Worm (Caenorhabditis elegans) whole organism, early embryonic: ENCODE measurements around the gene M01B2.12.
A peak's percentile ranks its signal among the peaks of the same experiment; 100 is the strongest.

Experiments used
- B0310.2 ChIP-seq: sonication (generic microtip); optimal IDR thresholded peaks from 2 replicates; lab custom pipeline; 2016; ENCODE audit warnings: mild to moderate bottlenecking, missing genetic modification characterization, missing compliant biosample characterization
- F13C5.2 ChIP-seq: sonication (generic microtip); optimal IDR thresholded peaks from 2 replicates; lab custom pipeline; 2017; ENCODE audit warnings: mild to moderate bottlenecking, missing genetic modification characterization, inconsistent platforms, missing compliant biosample characterization
- aly-1 ChIP-seq: sonication (generic microtip); optimal IDR thresholded peaks from 2 replicates; lab custom pipeline; 2016; ENCODE audit warnings: missing genetic modification characterization, missing compliant biosample characterization
- ama-1 ChIP-seq: fragments of 150-350 bp; optimal IDR thresholded peaks from 2 replicates; lab custom pipeline; 2014
- ceh-13 ChIP-seq: fragments of 200-800 bp; sonication (Bioruptor generic); optimal IDR thresholded peaks from 2 replicates; lab custom pipeline; 2018; ENCODE audit warnings: mild to moderate bottlenecking, missing genetic modification characterization, missing compliant biosample characterization
- ceh-36 ChIP-seq: sonication (generic microtip); optimal IDR thresholded peaks from 2 replicates; lab custom pipeline; 2016; ENCODE audit warnings: missing genetic modification characterization, inconsistent platforms, missing compliant biosample characterization
- ets-7 ChIP-seq: sonication (generic microtip); optimal IDR thresholded peaks from 2 replicates; lab custom pipeline; 2016; ENCODE audit warnings: missing genotype, missing genetic modification characterization, missing compliant biosample characterization
- flt-1 ChIP-seq: fragments of 200-800 bp; sonication (Bioruptor generic); IDR thresholded peaks from 2 replicates; pipeline ENCODE4 v1.3.6; 2022; ENCODE audit warnings: missing genetic modification characterization, missing compliant biosample characterization
- hmbx-1 ChIP-seq: sonication (generic microtip); optimal IDR thresholded peaks from 2 replicates; lab custom pipeline; 2016; ENCODE audit warnings: mild to moderate bottlenecking, missing genetic modification characterization, missing compliant biosample characterization
- hmg-4 ChIP-seq: fragments of 200-800 bp; sonication (Bioruptor generic); optimal IDR thresholded peaks from 2 replicates; lab custom pipeline; 2018; ENCODE audit warnings: mild to moderate bottlenecking, missing genetic modification characterization, missing compliant biosample characterization
- hnd-1 ChIP-seq: sonication (generic microtip); optimal IDR thresholded peaks from 2 replicates; lab custom pipeline; 2016; ENCODE audit warnings: missing genetic modification characterization, missing compliant biosample characterization
- pes-1 ChIP-seq: fragments of 200-800 bp; sonication (Bioruptor generic); IDR thresholded peaks from 2 replicates; pipeline ENCODE4 v1.3.6; 2022; ENCODE audit warnings: missing genetic modification reagents, missing genetic modification characterization, missing compliant biosample characterization
- scrt-1 ChIP-seq: fragments of 200-800 bp; sonication (Bioruptor generic); IDR thresholded peaks from 2 replicates; pipeline ENCODE4 v1.3.6; 2022; ENCODE audit warnings: missing genetic modification characterization, missing compliant biosample characterization
- sea-1 ChIP-seq: fragments of 200-800 bp; sonication (Bioruptor generic); conservative IDR thresholded peaks from 2 replicates; pipeline ENCODE4 v1.3.6; 2022; ENCODE audit warnings: missing genetic modification characterization, missing compliant biosample characterization
- tbx-11 ChIP-seq: fragments of 200-800 bp; sonication (Bioruptor generic); IDR thresholded peaks from 2 replicates; pipeline ENCODE4 v1.3.6; 2022; ENCODE audit warnings: missing genetic modification characterization, missing compliant biosample characterization
- tbx-37 ChIP-seq: fragments of 200-800 bp; sonication (Bioruptor generic); conservative IDR thresholded peaks from 2 replicates; pipeline ENCODE4 v1.3.6; 2022; ENCODE audit warnings: missing genetic modification reagents, missing genetic modification characterization, missing compliant biosample characterization
- tra-4 ChIP-seq: sonication (generic microtip); optimal IDR thresholded peaks from 2 replicates; lab custom pipeline; 2017; ENCODE audit warnings: missing genetic modification characterization, missing compliant biosample characterization

The M01B2.12 gene

DNA sequence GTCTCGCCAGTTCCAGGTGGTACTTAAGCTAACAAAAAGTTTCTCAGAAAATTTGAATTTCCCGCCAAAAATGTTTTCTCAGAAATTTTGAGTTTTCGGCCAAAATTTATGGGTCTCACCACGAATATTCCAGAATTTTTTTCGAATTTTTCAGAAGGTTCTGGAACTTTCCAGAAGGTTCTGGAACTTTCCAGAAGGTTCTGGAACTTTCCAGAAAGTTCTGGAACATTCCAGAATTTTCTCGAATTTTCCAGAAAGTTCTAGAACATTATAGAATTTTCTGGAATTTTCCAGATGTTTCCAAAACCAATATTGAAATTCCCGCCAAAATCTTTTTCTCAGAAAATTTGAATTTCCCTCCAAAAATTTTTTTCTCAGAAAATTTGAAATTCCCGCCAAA is 31.4 kb upstream of the M01B2.12 start:
- TF ChIP-seq pes-1 (GFP tag; lab: Robert Waterston, UW) (peak; percentile 54; the same call in 1 of the 2 replicates), flt-1 (peak; percentile 15; the same call in 1 of the 2 replicates)

DNA sequence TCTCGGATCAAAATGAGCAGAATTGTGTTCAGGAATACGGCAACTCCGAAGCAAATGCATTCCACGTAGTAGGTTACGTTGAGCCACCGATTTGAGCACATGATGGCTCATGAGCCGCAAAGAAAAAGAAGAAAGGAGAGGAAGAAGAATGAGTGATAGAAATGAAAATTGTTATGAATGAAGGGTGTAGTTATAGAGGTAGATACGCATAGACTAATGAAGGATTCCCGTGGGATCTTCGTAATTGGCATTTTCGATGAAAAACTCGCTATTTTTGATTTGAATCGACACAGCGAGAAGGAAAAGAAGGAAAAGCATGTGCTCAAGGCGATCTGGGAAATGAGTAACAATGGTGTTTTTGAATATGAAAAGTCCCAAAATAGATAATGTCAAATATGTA is 29.8 kb upstream of the M01B2.12 start, which contains the start of gene str-96:
TSS of gene str-96 (minus strand) at position 101 of the 400 bp plus-strand sequence.
- TF ChIP-seq tbx-37 (GFP tag; lab: Robert Waterston, UW) (no peak), B0310.2 (tag; lab: Kevin White, UChicago) (no peak), ets-7 (tag; lab: Kevin White, UChicago) (no peak), sea-1 (GFP tag; lab: Robert Waterston, UW) (no peak), flt-1 (no peak), pes-1 (GFP tag; lab: Robert Waterston, UW) (no peak), scrt-1 (no peak), hnd-1 (no peak), ceh-36 (tag; lab: Kevin White, UChicago) (no peak), tbx-11 (GFP tag; lab: Robert Waterston, UW) (no peak), ama-1 (lab: Kevin White, UChicago) (no peak), F13C5.2 (tag; lab: Kevin White, UChicago) (no peak)

DNA sequence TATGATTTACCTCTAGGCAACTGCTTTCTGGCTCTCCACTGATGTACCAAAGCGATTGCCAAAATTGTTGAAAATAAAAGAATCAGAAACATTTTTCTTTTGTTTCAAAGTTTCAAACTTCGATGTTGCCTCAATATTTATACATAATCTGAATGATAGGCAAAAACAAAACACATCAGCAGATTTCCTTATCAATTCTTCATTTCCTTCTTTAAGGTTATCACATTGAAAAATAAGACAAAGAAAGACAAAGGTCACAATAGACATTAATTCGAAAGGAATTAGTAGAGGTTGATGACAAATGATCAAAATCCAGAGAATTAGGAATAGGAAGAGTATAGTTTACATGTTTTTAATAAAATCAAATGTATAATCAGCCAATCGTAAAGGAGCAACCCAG is 27.0 kb upstream of the M01B2.12 start, which contains the start of gene cyp-34A2:
TSS of gene cyp-34A2 (minus strand) at position 101 of the 400 bp plus-strand sequence.
- no peak for TF ChIP-seq hmbx-1 (tag; lab: Kevin White, UChicago)
- TF ChIP-seq hmg-4 (GFP tag; lab: Kevin White, UChicago) = no peak
- no peak for TF ChIP-seq ceh-13 (GFP tag; lab: Kevin White, UChicago)
- TF ChIP-seq tra-4 = no peak
- no peak for TF ChIP-seq F13C5.2 (tag; lab: Kevin White, UChicago)
- no peak for TF ChIP-seq tbx-37 (GFP tag; lab: Robert Waterston, UW)
- TF ChIP-seq ceh-36 (tag; lab: Kevin White, UChicago) = no peak
- TF ChIP-seq tbx-11 (GFP tag; lab: Robert Waterston, UW) = no peak
- no peak for TF ChIP-seq pes-1 (GFP tag; lab: Robert Waterston, UW)
- TF ChIP-seq aly-1 (tag; lab: Kevin White, UChicago) = no peak
- TF ChIP-seq ama-1 (lab: Kevin White, UChicago) = no peak
- TF ChIP-seq flt-1 = no peak
- no peak for TF ChIP-seq sea-1 (GFP tag; lab: Robert Waterston, UW)
- no peak for TF ChIP-seq hnd-1

DNA sequence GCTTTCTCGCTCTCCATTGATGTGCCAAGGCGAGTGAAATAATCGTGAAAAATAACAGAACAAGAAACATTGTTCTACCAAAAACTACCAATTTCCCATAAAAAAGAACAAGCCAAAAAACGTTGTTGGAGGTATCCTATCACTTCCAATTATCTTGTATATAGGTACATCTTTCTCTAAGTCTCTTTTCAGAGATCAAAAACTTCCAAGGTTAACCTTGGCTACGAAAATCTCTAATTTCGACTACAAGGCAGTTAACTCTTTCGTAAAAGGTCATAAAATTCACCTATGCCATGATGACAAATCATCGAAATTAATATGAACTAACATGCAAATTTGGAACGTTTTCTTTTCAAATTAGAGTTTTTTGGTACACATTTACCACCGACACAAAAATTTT is 23.8 kb upstream of the M01B2.12 start, which contains the start of gene cyp-34A1:
TSS of gene cyp-34A1 (minus strand) at position 101 of the 400 bp plus-strand sequence.
- TF ChIP-seq tbx-37 (GFP tag; lab: Robert Waterston, UW) = no peak
- TF ChIP-seq sea-1 (GFP tag; lab: Robert Waterston, UW) = no peak
- TF ChIP-seq ama-1 (lab: Kevin White, UChicago) = no peak
- no peak for TF ChIP-seq scrt-1
- no peak for TF ChIP-seq aly-1 (tag; lab: Kevin White, UChicago)
- no peak for TF ChIP-seq pes-1 (GFP tag; lab: Robert Waterston, UW)

DNA sequence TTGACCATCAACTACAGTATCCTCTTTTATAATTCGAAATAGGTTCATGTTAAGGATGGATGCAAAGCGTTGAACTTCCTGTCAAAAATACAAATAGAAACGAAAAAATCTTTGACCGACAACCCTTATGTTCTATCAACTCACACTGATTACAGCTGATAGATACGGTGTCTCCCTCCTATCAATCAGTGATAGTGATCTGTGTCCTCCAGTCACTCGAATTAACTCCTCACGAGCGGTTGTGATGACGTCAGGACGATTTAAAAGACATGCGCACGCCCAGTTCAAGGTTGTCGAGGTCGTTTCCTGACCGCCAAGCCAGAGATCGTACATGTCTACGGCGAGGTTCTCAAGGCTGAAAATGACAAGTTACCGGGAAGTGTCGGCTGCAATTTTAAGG is 22.0 kb upstream of the M01B2.12 start:
- TF ChIP-seq tra-4 = no peak
- no peak for TF ChIP-seq B0310.2 (tag; lab: Kevin White, UChicago)
- no peak for TF ChIP-seq pes-1 (GFP tag; lab: Robert Waterston, UW)
- TF ChIP-seq aly-1 (tag; lab: Kevin White, UChicago) = no peak
- no peak for TF ChIP-seq hmbx-1 (tag; lab: Kevin White, UChicago)
- TF ChIP-seq flt-1 = no peak
- no peak for TF ChIP-seq F13C5.2 (tag; lab: Kevin White, UChicago)
- TF ChIP-seq hnd-1 = no peak
- no peak for TF ChIP-seq tbx-11 (GFP tag; lab: Robert Waterston, UW)
- TF ChIP-seq ceh-36 (tag; lab: Kevin White, UChicago) = no peak
- no peak for TF ChIP-seq ets-7 (tag; lab: Kevin White, UChicago)
- no peak for TF ChIP-seq ama-1 (lab: Kevin White, UChicago)
- no peak for TF ChIP-seq sea-1 (GFP tag; lab: Robert Waterston, UW)
- TF ChIP-seq scrt-1 = no peak
- no peak for TF ChIP-seq ceh-13 (GFP tag; lab: Kevin White, UChicago)
- TF ChIP-seq tbx-37 (GFP tag; lab: Robert Waterston, UW) = no peak

DNA sequence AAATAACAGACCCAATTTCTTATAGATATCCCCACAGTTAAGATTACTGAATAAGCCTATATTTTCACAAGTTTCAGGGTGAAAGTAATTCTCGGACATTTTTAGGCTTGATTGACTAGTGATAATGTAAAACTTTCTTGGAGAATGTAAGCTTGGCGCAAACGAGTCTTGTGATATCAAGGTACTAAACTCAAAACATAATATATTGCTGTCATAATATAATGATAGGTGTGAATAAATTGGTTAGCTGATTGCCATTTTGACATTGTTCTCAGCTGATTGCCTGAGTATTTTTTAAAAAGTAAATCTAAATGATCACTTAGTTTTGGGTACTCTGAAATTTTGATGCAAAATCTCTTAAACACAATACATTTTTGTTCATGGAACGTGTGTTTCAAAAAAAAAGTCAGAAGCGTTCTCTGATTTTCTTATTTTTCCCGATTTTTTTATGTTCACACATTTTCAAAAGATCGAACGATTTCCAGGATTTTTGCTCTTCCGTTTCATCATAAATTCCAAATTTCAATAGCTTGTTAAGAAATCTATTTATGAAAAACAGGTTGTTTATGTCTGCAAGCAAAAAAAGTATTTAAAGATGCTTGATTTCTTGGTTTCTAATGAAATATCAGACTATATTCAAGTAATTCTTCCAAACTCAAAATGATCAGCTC is 17.4 kb upstream of the M01B2.12 start, which contains the start of the genes srw-19 and srx-51:
TSS of gene srw-19 (minus strand) at position 101 of the 671 bp plus-strand sequence.
TSS of gene srx-51 (plus strand) at position 621 of the 671 bp plus-strand sequence.
- no peak for TF ChIP-seq sea-1 (GFP tag; lab: Robert Waterston, UW)
- TF ChIP-seq flt-1 = no peak
- TF ChIP-seq hnd-1 = no peak
- TF ChIP-seq ceh-36 (tag; lab: Kevin White, UChicago) = no peak
- TF ChIP-seq ets-7 (tag; lab: Kevin White, UChicago) = no peak
- TF ChIP-seq pes-1 (GFP tag; lab: Robert Waterston, UW) = no peak
- no peak for TF ChIP-seq tbx-11 (GFP tag; lab: Robert Waterston, UW)

DNA sequence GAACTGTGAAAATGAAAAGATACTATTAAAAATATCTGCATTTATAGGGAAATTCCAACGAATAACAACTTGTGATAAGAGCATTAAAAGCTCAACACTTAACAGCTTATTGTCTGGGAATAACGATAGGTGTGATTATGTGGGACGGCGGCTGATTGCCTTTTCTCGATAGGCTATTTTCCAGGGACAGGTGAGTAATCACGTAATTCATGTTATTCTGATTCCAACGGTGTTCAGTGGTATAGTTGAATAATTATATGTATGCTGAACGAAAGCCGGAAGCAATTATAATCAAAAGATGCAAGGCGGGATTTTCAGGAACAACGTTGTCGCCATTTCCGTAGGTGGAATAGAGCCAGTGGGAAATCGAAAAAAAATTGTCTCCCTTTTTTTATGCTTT is 12.9 kb upstream of the M01B2.12 start, which contains the start of gene srw-17:
TSS of gene srw-17 (minus strand) at position 101 of the 400 bp plus-strand sequence.
- TF ChIP-seq sea-1 (GFP tag; lab: Robert Waterston, UW) (no peak), aly-1 (tag; lab: Kevin White, UChicago) (no peak), tbx-11 (GFP tag; lab: Robert Waterston, UW) (no peak), hmg-4 (GFP tag; lab: Kevin White, UChicago) (no peak), ama-1 (lab: Kevin White, UChicago) (no peak), tbx-37 (GFP tag; lab: Robert Waterston, UW) (no peak), ceh-36 (tag; lab: Kevin White, UChicago) (no peak), flt-1 (no peak), ceh-13 (GFP tag; lab: Kevin White, UChicago) (no peak), F13C5.2 (tag; lab: Kevin White, UChicago) (no peak), pes-1 (GFP tag; lab: Robert Waterston, UW) (no peak), ets-7 (tag; lab: Kevin White, UChicago) (no peak), hmbx-1 (tag; lab: Kevin White, UChicago) (no peak), hnd-1 (no peak), scrt-1 (no peak), tra-4 (no peak), B0310.2 (tag; lab: Kevin White, UChicago) (no peak)
